Worm (Caenorhabditis elegans): Measurements from ENCODE around the gene str-222.

Gene str-222

DNA sequence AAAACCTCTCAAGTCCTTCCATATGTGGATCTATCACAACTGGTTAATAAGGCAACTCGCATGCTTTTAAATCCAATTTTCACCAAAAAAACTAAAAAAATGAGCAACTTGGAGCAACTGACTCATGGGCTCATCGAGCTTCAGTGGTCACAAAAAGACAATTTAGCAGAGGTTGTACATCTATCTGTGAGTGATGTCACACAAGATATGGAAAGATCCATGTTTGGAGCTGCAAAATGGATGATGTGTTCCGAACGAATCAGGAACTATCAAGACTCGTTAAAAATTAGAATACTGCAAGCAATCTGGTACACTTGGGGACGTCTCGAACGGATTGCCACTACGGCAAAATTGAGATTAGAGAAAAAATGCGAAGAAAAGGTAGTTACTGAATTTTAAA, 24.4 kb upstream of the str-222 start:
- TF ChIP-seq snpc-4 (tag; optimal IDR thresholded peaks at IDR 0.05): no peak
- TF ChIP-seq unc-62 (GFP tag; optimal IDR thresholded peaks at IDR 0.05): no peak
- no peak for TF ChIP-seq elt-1 (tag; optimal IDR thresholded peaks at IDR 0.05)
- TF ChIP-seq lin-15B (tag; optimal IDR thresholded peaks at IDR 0.05): no peak
- TF ChIP-seq sea-2 (GFP tag; optimal IDR thresholded peaks at IDR 0.05): no peak
- TF ChIP-seq pqm-1 (tag; optimal IDR thresholded peaks at IDR 0.05): no peak

- TF ChIP-seq hmg-11 (tag; optimal IDR thresholded peaks at IDR 0.05) (no peak), fkh-10 (GFP tag; optimal IDR thresholded peaks at IDR 0.05) (no peak), fkh-2 (tag; optimal IDR thresholded peaks at IDR 0.05) (no peak), lin-39 (tag; optimal IDR thresholded peaks at IDR 0.05) (no peak), elt-1 (tag; optimal IDR thresholded peaks at IDR 0.05) (no peak), zag-1 (tag; optimal IDR thresholded peaks at IDR 0.05) (no peak), snpc-4 (tag; optimal IDR thresholded peaks at IDR 0.05) (no peak), nhr-12 (tag; optimal IDR thresholded peaks at IDR 0.05) (no peak), egl-27 (tag; optimal IDR thresholded peaks at IDR 0.05) (no peak), nhr-237 (tag; optimal IDR thresholded peaks at IDR 0.05) (no peak), unc-62 (GFP tag; optimal IDR thresholded peaks at IDR 0.05) (no peak), ceh-9 (tag; optimal IDR thresholded peaks at IDR 0.05) (no peak), nhr-11 (tag; optimal IDR thresholded peaks at IDR 0.05) (no peak), ceh-82 (tag; optimal IDR thresholded peaks at IDR 0.05) (no peak), nhr-67 (tag; optimal IDR thresholded peaks at IDR 0.05) (no peak), tbx-2 (tag; optimal IDR thresholded peaks at IDR 0.05) (no peak), lin-15B (tag; optimal IDR thresholded peaks at IDR 0.05) (no peak), daf-12 (tag; optimal IDR thresholded peaks at IDR 0.05) (no peak)
These were observed 21.2 kb upstream of the str-222 start, which contains the start of gene srbc-41 for ce11 chrV:1614726-1615125. srbc-41 (minus strand) TSS chrV:1614826.

ce11 chrV:1618760-1619159, 17.2 kb upstream of the str-222 start, which contains the start of gene nhr-179:
nhr-179 (minus strand) TSS chrV:1618860.
- peak; percentile 67 for TF ChIP-seq ZK546.5 (tag; optimal IDR thresholded peaks at IDR 0.05)
- no peak for TF ChIP-seq unc-39 (tag; optimal IDR thresholded peaks at IDR 0.05)

DNA sequence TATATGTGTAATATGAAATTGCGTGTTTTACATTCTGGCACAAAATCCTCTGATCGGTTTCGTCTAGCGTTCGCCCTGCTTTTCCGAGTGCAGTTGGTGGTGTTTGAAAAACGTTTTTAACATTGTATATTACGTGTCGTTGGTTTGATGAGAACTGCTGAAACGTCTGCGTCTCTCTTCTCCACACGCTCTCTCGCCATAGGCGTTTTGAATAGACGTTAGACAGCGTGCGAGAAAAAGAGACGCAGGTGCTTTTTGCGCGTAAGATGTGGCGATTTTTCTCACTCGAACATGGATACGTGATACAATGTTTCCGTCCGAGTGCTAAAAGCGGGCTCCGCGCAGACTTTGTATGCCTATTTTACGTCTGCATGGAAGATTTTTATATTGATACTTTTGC, 15.4 kb upstream of the str-222 start:
- TF ChIP-seq fos-1 (tag; optimal IDR thresholded peaks at IDR 0.05) (no peak), tbx-2 (tag; optimal IDR thresholded peaks at IDR 0.05) (no peak), skn-1 (tag; optimal IDR thresholded peaks at IDR 0.05) (no peak), sea-2 (GFP tag; optimal IDR thresholded peaks at IDR 0.05) (no peak), snpc-4 (tag; optimal IDR thresholded peaks at IDR 0.05) (no peak), pha-4 (tag; optimal IDR thresholded peaks at IDR 0.05) (no peak), mdl-1 (tag; optimal IDR thresholded peaks at IDR 0.05) (no peak), nhr-25 (tag; optimal IDR thresholded peaks at IDR 0.05) (no peak)

ce11 chrV:1621494-1621893, 14.5 kb upstream of the str-222 start, which contains the start of gene nhr-117:
nhr-117 (minus strand) TSS chrV:1621520.
- TF ChIP-seq nhr-12 (tag; optimal IDR thresholded peaks at IDR 0.05): no peak
- TF ChIP-seq mml-1 (tag; optimal IDR thresholded peaks at IDR 0.05): no peak
- no peak for TF ChIP-seq nhr-11 (tag; optimal IDR thresholded peaks at IDR 0.05)
- TF ChIP-seq mdl-1 (tag; optimal IDR thresholded peaks at IDR 0.05): no peak
- peak; percentile 43 for TF ChIP-seq elt-2 (tag; optimal IDR thresholded peaks at IDR 0.05)
- TF ChIP-seq nhr-43 (tag; optimal IDR thresholded peaks at IDR 0.05; ENCODE audit: poor library complexity, severe bottlenecking): no peak
- no peak for TF ChIP-seq fos-1 (tag; optimal IDR thresholded peaks at IDR 0.05)
- no peak for TF ChIP-seq egl-27 (tag; optimal IDR thresholded peaks at IDR 0.05)
- TF ChIP-seq hmg-11 (tag; optimal IDR thresholded peaks at IDR 0.05): no peak
- no peak for TF ChIP-seq fkh-2 (tag; optimal IDR thresholded peaks at IDR 0.05)
- no peak for TF ChIP-seq ceh-82 (tag; optimal IDR thresholded peaks at IDR 0.05)
- no peak for TF ChIP-seq ceh-9 (tag; optimal IDR thresholded peaks at IDR 0.05)
- TF ChIP-seq skn-1 (tag; optimal IDR thresholded peaks at IDR 0.05): no peak
- TF ChIP-seq R02D3.7 (tag; optimal IDR thresholded peaks at IDR 0.05): no peak
- TF ChIP-seq lin-15B (tag; optimal IDR thresholded peaks at IDR 0.05): no peak
- no peak for TF ChIP-seq egl-5 (tag; optimal IDR thresholded peaks at IDR 0.05)
- no peak for TF ChIP-seq nfya-1 (tag; optimal IDR thresholded peaks at IDR 0.05; ENCODE audit: insufficient read depth)
- TF ChIP-seq sea-2 (GFP tag; optimal IDR thresholded peaks at IDR 0.05): no peak
- peak; percentile 82 for TF ChIP-seq pha-4 (tag; optimal IDR thresholded peaks at IDR 0.05)
- TF ChIP-seq elt-1 (tag; optimal IDR thresholded peaks at IDR 0.05): no peak
- TF ChIP-seq nhr-25 (tag; optimal IDR thresholded peaks at IDR 0.05): no peak
- TF ChIP-seq nhr-23 (tag; optimal IDR thresholded peaks at IDR 0.05): no peak
- peak; percentile 2 for TF ChIP-seq ZK546.5 (tag; optimal IDR thresholded peaks at IDR 0.05)
- no peak for TF ChIP-seq unc-39 (tag; optimal IDR thresholded peaks at IDR 0.05)
- no peak for TF ChIP-seq aly-2 (tag; optimal IDR thresholded peaks at IDR 0.05)
- TF ChIP-seq ztf-11 (tag; optimal IDR thresholded peaks at IDR 0.05): no peak
